Fruit fly (Drosophila melanogaster) whole organism, prepupa: ENCODE measurements around the gene Lam.

Experiments
- Blimp-1 ChIP-seq: fragments of 200-800 bp; sonication (Bioruptor generic); optimal IDR thresholded peaks from 3 replicates; lab custom pipeline; 2017; ENCODE audit warnings: missing biosample characterization, missing genetic modification characterization, mild to moderate bottlenecking, moderate library complexity, missing genetic modification reagents
- CG10631 ChIP-seq: fragments of 200-800 bp; sonication (Bioruptor generic); optimal IDR thresholded peaks from 2 replicates; lab custom pipeline; 2016; ENCODE audit warnings: missing biosample characterization, missing genetic modification characterization
- CG11294 ChIP-seq: fragments of 200-800 bp; sonication (Bioruptor generic); IDR thresholded peaks from 2 replicates; pipeline ENCODE4 v1.3.6; 2022; ENCODE audit warnings: missing biosample characterization, missing genetic modification characterization
- CG11762 ChIP-seq: fragments of 200-800 bp; sonication (Bioruptor generic); optimal IDR thresholded peaks from 3 replicates; lab custom pipeline; 2016; ENCODE audit warnings: missing biosample characterization, missing genetic modification characterization; ENCODE audit not compliant: insufficient read depth
- CG11902 ChIP-seq: fragments of 200-800 bp; sonication (Bioruptor generic); optimal IDR thresholded peaks from 3 replicates; lab custom pipeline; 2016; ENCODE audit warnings: missing biosample characterization, missing genetic modification characterization
- CG15336 ChIP-seq: fragments of 200-800 bp; sonication (Bioruptor generic); IDR thresholded peaks from 2 replicates; pipeline ENCODE4 v1.3.6; 2022; ENCODE audit warnings: missing biosample characterization, missing genetic modification characterization
- CG1621 ChIP-seq: fragments of 200-800 bp; sonication (Bioruptor generic); optimal IDR thresholded peaks from 3 replicates; lab custom pipeline; 2018; ENCODE audit warnings: missing biosample characterization, mild to moderate bottlenecking, missing genetic modification characterization
- CG16779 ChIP-seq: fragments of 200-800 bp; sonication (Bioruptor generic); optimal IDR thresholded peaks from 3 replicates; lab custom pipeline; 2017; ENCODE audit warnings: missing biosample characterization, mild to moderate bottlenecking, missing genetic modification characterization
- CG3032 ChIP-seq: fragments of 200-800 bp; optimal IDR thresholded peaks from 2 replicates; lab custom pipeline; 2019; ENCODE audit warnings: missing biosample characterization, mild to moderate bottlenecking, missing genetic modification characterization, moderate library complexity
- CG31627 ChIP-seq: fragments of 200-800 bp; sonication (Bioruptor generic); optimal IDR thresholded peaks from 3 replicates; lab custom pipeline; 2016; ENCODE audit warnings: missing biosample characterization, missing genetic modification characterization
- CG32006 ChIP-seq: fragments of 200-800 bp; sonication (Bioruptor generic); optimal IDR thresholded peaks from 3 replicates; lab custom pipeline; 2017; ENCODE audit warnings: missing biosample characterization, mild to moderate bottlenecking, missing genetic modification characterization
- CG34406 ChIP-seq: fragments of 200-800 bp; sonication (Bioruptor generic); optimal IDR thresholded peaks from 3 replicates; lab custom pipeline; 2016; ENCODE audit warnings: missing biosample characterization, missing genetic modification characterization
- CG3919 ChIP-seq: fragments of 200-800 bp; sonication (Bioruptor generic); optimal IDR thresholded peaks from 3 replicates; lab custom pipeline; 2016; ENCODE audit warnings: missing biosample characterization, missing genetic modification characterization
- CG4318 ChIP-seq: fragments of 200-800 bp; sonication (Bioruptor generic); optimal IDR thresholded peaks from 3 replicates; lab custom pipeline; 2017; ENCODE audit warnings: missing biosample characterization, mild to moderate bottlenecking, missing genetic modification characterization
- CG6163 ChIP-seq: fragments of 200-800 bp; sonication (Bioruptor generic); IDR thresholded peaks from 3 replicates; pipeline ENCODE4 v1.3.6; 2022; ENCODE audit warnings: missing biosample characterization, missing genetic modification characterization
- CG6276 ChIP-seq: fragments of 200-800 bp; sonication (Bioruptor generic); optimal IDR thresholded peaks from 2 replicates; lab custom pipeline; 2017; ENCODE audit warnings: missing biosample characterization, mild to moderate bottlenecking, missing genetic modification characterization
- CG6808 ChIP-seq: fragments of 200-800 bp; sonication (Bioruptor generic); optimal IDR thresholded peaks from 3 replicates; lab custom pipeline; 2017; ENCODE audit warnings: missing biosample characterization, missing genetic modification characterization, mild to moderate bottlenecking, moderate library complexity, missing genetic modification reagents
- CG6854 ChIP-seq: fragments of 200-800 bp; sonication (Bioruptor generic); optimal IDR thresholded peaks from 2 replicates; lab custom pipeline; 2017; ENCODE audit warnings: missing biosample characterization, mild to moderate bottlenecking, missing genetic modification characterization
- CG7368 ChIP-seq: fragments of 200-800 bp; sonication (Bioruptor generic); optimal IDR thresholded peaks from 3 replicates; lab custom pipeline; 2016; ENCODE audit warnings: missing biosample characterization, missing genetic modification characterization
- CG8119 ChIP-seq: fragments of 200-800 bp; sonication (Bioruptor generic); IDR thresholded peaks from 3 replicates; pipeline ENCODE4 v1.3.6; 2022; ENCODE audit warnings: missing biosample characterization, missing genetic modification characterization
- CG8319 ChIP-seq: fragments of 200-800 bp; sonication (Bioruptor generic); optimal IDR thresholded peaks from 3 replicates; lab custom pipeline; 2016; ENCODE audit warnings: missing biosample characterization, missing genetic modification characterization
- CG8632 ChIP-seq: fragments of 200-800 bp; sonication (Bioruptor generic); optimal IDR thresholded peaks from 3 replicates; lab custom pipeline; 2016; ENCODE audit warnings: missing biosample characterization, missing genetic modification characterization
- CG9139 ChIP-seq: fragments of 200-800 bp; sonication (Bioruptor generic); optimal IDR thresholded peaks from 3 replicates; lab custom pipeline; 2017; ENCODE audit warnings: missing biosample characterization, mild to moderate bottlenecking, missing genetic modification characterization
- Eip78C ChIP-seq: fragments of 200-800 bp; sonication (Bioruptor generic); peaks from one replicate; lab custom pipeline; 2016; ENCODE audit warnings: missing biosample characterization, missing genetic modification characterization
- Eip93F ChIP-seq: fragments of 200-800 bp; sonication (Bioruptor generic); optimal IDR thresholded peaks from 2 replicates; lab custom pipeline; 2016; ENCODE audit warnings: missing biosample characterization, mild to moderate bottlenecking, missing genetic modification characterization
- Ets21C ChIP-seq: fragments of 200-800 bp; sonication (Bioruptor generic); optimal IDR thresholded peaks from 3 replicates; lab custom pipeline; 2016; ENCODE audit warnings: missing biosample characterization, missing genetic modification characterization
- Ets96B ChIP-seq: fragments of 200-800 bp; optimal IDR thresholded peaks from 2 replicates; lab custom pipeline; 2019; ENCODE audit warnings: missing biosample characterization, mild to moderate bottlenecking, missing genetic modification characterization, moderate library complexity
- Gug ChIP-seq: fragments of 200-800 bp; sonication (Bioruptor generic); IDR thresholded peaks from 2 replicates; pipeline ENCODE4 v1.3.6; 2022; ENCODE audit warnings: missing biosample characterization, missing genetic modification characterization
- Hr38 ChIP-seq: sonication (Bioruptor generic); optimal IDR thresholded peaks from 2 replicates; lab custom pipeline; 2016; ENCODE audit warnings: missing biosample characterization, missing genetic modification characterization
- Hr39 ChIP-seq: fragments of 200-800 bp; sonication (Bioruptor generic); optimal IDR thresholded peaks from 2 replicates; lab custom pipeline; 2016; ENCODE audit warnings: missing biosample characterization, missing genetic modification characterization
- Hr4 ChIP-seq: fragments of 200-800 bp; sonication (Bioruptor generic); optimal IDR thresholded peaks from 3 replicates; lab custom pipeline; 2016; ENCODE audit warnings: missing biosample characterization, missing genetic modification characterization
- Lpt ChIP-seq: fragments of 200-800 bp; sonication (Bioruptor generic); optimal IDR thresholded peaks from 3 replicates; lab custom pipeline; 2016; ENCODE audit warnings: missing biosample characterization, missing genetic modification characterization
- Smox ChIP-seq: fragments of 200-800 bp; sonication (Bioruptor generic); optimal IDR thresholded peaks from 3 replicates; lab custom pipeline; 2016; ENCODE audit warnings: missing biosample characterization, missing genetic modification characterization
- Sox102F ChIP-seq: fragments of 200-800 bp; sonication (Bioruptor generic); optimal IDR thresholded peaks from 2 replicates; lab custom pipeline; 2016; ENCODE audit warnings: missing biosample characterization, mild to moderate bottlenecking, missing genetic modification characterization
- Sox14 ChIP-seq: fragments of 200-800 bp; sonication (Bioruptor generic); optimal IDR thresholded peaks from 3 replicates; lab custom pipeline; 2016; ENCODE audit warnings: missing biosample characterization, missing genetic modification characterization
- achi ChIP-seq: fragments of 200-800 bp; sonication (Bioruptor generic); optimal IDR thresholded peaks from 3 replicates; lab custom pipeline; 2016; ENCODE audit warnings: missing biosample characterization, missing genetic modification characterization
- acj6 ChIP-seq: fragments of 200-800 bp; sonication (Bioruptor generic); optimal IDR thresholded peaks from 3 replicates; lab custom pipeline; 2016; ENCODE audit warnings: missing biosample characterization, missing genetic modification characterization
- cyc ChIP-seq: fragments of 200-800 bp; sonication (Bioruptor generic); optimal IDR thresholded peaks from 3 replicates; lab custom pipeline; 2016; ENCODE audit warnings: missing biosample characterization, missing genetic modification characterization
- dac ChIP-seq: fragments of 200-800 bp; sonication (Bioruptor generic); optimal IDR thresholded peaks from 2 replicates; lab custom pipeline; 2017; ENCODE audit warnings: missing biosample characterization, mild to moderate bottlenecking, missing genetic modification characterization
- dsx ChIP-seq: fragments of 200-800 bp; optimal IDR thresholded peaks from 3 replicates; lab custom pipeline; 2019; ENCODE audit warnings: missing biosample characterization, mild to moderate bottlenecking, missing genetic modification characterization, moderate library complexity; ENCODE audit not compliant: poor library complexity, severe bottlenecking
- eg ChIP-seq: fragments of 200-800 bp; sonication (Bioruptor generic); IDR thresholded peaks from 3 replicates; pipeline ENCODE4 v1.3.6; 2022; ENCODE audit warnings: missing biosample characterization, missing genetic modification characterization
- esn ChIP-seq: fragments of 200-800 bp; sonication (Bioruptor generic); optimal IDR thresholded peaks from 2 replicates; lab custom pipeline; 2016; ENCODE audit warnings: missing biosample characterization, mild to moderate bottlenecking, missing genetic modification characterization, moderate library complexity
- fd59A ChIP-seq: fragments of 200-800 bp; sonication (Bioruptor generic); optimal IDR thresholded peaks from 2 replicates; lab custom pipeline; 2017; ENCODE audit warnings: missing biosample characterization, mild to moderate bottlenecking, missing genetic modification characterization, missing genetic modification reagents
- fd85E ChIP-seq: fragments of 200-800 bp; sonication (Bioruptor generic); optimal IDR thresholded peaks from 3 replicates; lab custom pipeline; 2016; ENCODE audit warnings: missing biosample characterization, missing genetic modification characterization
- fkh ChIP-seq: fragments of 200-800 bp; sonication (Bioruptor generic); optimal IDR thresholded peaks from 3 replicates; lab custom pipeline; 2017; ENCODE audit warnings: missing biosample characterization, mild to moderate bottlenecking, missing genetic modification characterization, moderate library complexity
- lz ChIP-seq: fragments of 200-800 bp; sonication (Bioruptor generic); optimal IDR thresholded peaks from 3 replicates; lab custom pipeline; 2016; ENCODE audit warnings: missing biosample characterization, missing genetic modification characterization
- salr ChIP-seq, 2 experiments: fragments of 200-800 bp; sonication (Bioruptor generic); optimal IDR thresholded peaks; 3 replicates each; lab custom pipeline; 2016 to 2018; ENCODE audit warnings: missing biosample characterization in 2 of 2, missing genetic modification characterization in 2 of 2, mild to moderate bottlenecking in 1 of 2
- spab ChIP-seq: fragments of 200-800 bp; sonication (Bioruptor generic); optimal IDR thresholded peaks from 2 replicates; lab custom pipeline; 2017; ENCODE audit warnings: missing biosample characterization, mild to moderate bottlenecking, missing genetic modification characterization, missing genetic modification reagents
- ss ChIP-seq, 2 experiments: fragments of 200-800 bp; sonication (Bioruptor generic); optimal IDR thresholded peaks; 2 replicates in 1 of 2; 3 replicates in 1 of 2; lab custom pipeline; 2017 to 2018; ENCODE audit warnings: mild to moderate bottlenecking in 2 of 2, missing biosample characterization in 2 of 2, missing genetic modification characterization in 2 of 2, moderate library complexity in 1 of 2
- svp ChIP-seq: fragments of 200-800 bp; sonication (Bioruptor generic); peaks from one replicate; lab custom pipeline; 2016; ENCODE audit warnings: missing biosample characterization, missing genetic modification characterization
- topi ChIP-seq: fragments of 200-800 bp; sonication (Bioruptor generic); optimal IDR thresholded peaks from 3 replicates; lab custom pipeline; 2016; ENCODE audit warnings: missing biosample characterization, missing genetic modification characterization
- vri ChIP-seq: fragments of 200-800 bp; sonication (Bioruptor generic); optimal IDR thresholded peaks from 3 replicates; lab custom pipeline; 2016; ENCODE audit warnings: missing biosample characterization, mild to moderate bottlenecking, missing genetic modification characterization

The Lam gene

dm6 chr2L:5567103-5567502 is 24.8 kb downstream of the Lam start:
- TF ChIP-seq svp: peak; percentile 36
- no peak for TF ChIP-seq fd85E (GFP tag; lab: Kevin White, UChicago)
- TF ChIP-seq Eip93F: no peak
- TF ChIP-seq CG15336 (GFP tag; lab: Robert Waterston, UW): peak; percentile 88
- peak; percentile 41 for TF ChIP-seq CG1621 (tag; lab: Kevin White, UChicago)
- no peak for TF ChIP-seq Ets21C
- TF ChIP-seq topi: peak; percentile 10
- peak; percentile 44 for TF ChIP-seq spab (GFP tag; lab: Kevin White, UChicago)
- peak; percentile 58 for TF ChIP-seq Hr4 (GFP tag; lab: Kevin White, UChicago)
- TF ChIP-seq acj6 (GFP tag; lab: Kevin White, UChicago): peak; percentile 52
- TF ChIP-seq achi (GFP tag; lab: Kevin White, UChicago): peak; percentile 37
- peak; percentile 38 for TF ChIP-seq CG3919 (GFP tag; lab: Kevin White, UChicago)
- peak; percentile 12 to 48 for TF ChIP-seq salr (GFP tag; optimal IDR thresholded peaks at IDR 0.05; lab: Kevin White, UChicago)
- no peak for TF ChIP-seq CG3032 (tag; lab: Kevin White, UChicago)
- no peak for TF ChIP-seq Hr39
- TF ChIP-seq CG6854 (GFP tag; lab: Kevin White, UChicago): no peak
- TF ChIP-seq CG11902 (GFP tag; lab: Kevin White, UChicago): no peak
- TF ChIP-seq Gug (GFP tag; lab: Robert Waterston, UW): peak; percentile 77
- peak; percentile 42 for TF ChIP-seq CG8632 (GFP tag; lab: Kevin White, UChicago)
- peak; percentile 2 for TF ChIP-seq CG7368 (GFP tag; lab: Kevin White, UChicago)
- TF ChIP-seq CG9139 (GFP tag; lab: Kevin White, UChicago): peak; percentile 20
- TF ChIP-seq dac (GFP tag; lab: Kevin White, UChicago): no peak
- TF ChIP-seq CG8319 (GFP tag; lab: Kevin White, UChicago): no peak
- TF ChIP-seq Ets96B (tag; lab: Kevin White, UChicago): peak; percentile 68
- peak; percentile 12 for TF ChIP-seq Sox14
- no peak for TF ChIP-seq Hr38
- TF ChIP-seq CG8119 (GFP tag; lab: Robert Waterston, UW): peak; percentile 88
- no peak for TF ChIP-seq CG4318 (GFP tag; lab: Kevin White, UChicago)
- TF ChIP-seq eg (GFP tag; lab: Robert Waterston, UW): peak; percentile 91
- no peak for TF ChIP-seq cyc (GFP tag; lab: Kevin White, UChicago)
- TF ChIP-seq CG6276 (GFP tag; lab: Kevin White, UChicago): peak; percentile 50
- TF ChIP-seq lz (GFP tag; lab: Kevin White, UChicago): no peak
- no peak for TF ChIP-seq esn (GFP tag; lab: Kevin White, UChicago)
- no peak for TF ChIP-seq fkh (GFP tag; lab: Kevin White, UChicago)
- peak; percentile 42 for TF ChIP-seq dsx
- TF ChIP-seq CG32006 (GFP tag; lab: Kevin White, UChicago): peak; percentile 60
- peak; percentile 8 for TF ChIP-seq CG6808 (GFP tag; lab: Kevin White, UChicago)
- TF ChIP-seq Smox (GFP tag; lab: Kevin White, UChicago): no peak
- peak; percentile 52 for TF ChIP-seq CG10631
- TF ChIP-seq Eip78C (GFP tag; lab: Kevin White, UChicago): peak; percentile 72
- TF ChIP-seq Sox102F (GFP tag; lab: Kevin White, UChicago): no peak
- TF ChIP-seq Blimp-1 (GFP tag; lab: Kevin White, UChicago): no peak
- TF ChIP-seq CG11762 (GFP tag; lab: Kevin White, UChicago): peak; percentile 4
- no peak for TF ChIP-seq vri (GFP tag; lab: Kevin White, UChicago)
- no peak for TF ChIP-seq CG16779 (tag; lab: Kevin White, UChicago)
- no peak for TF ChIP-seq CG31627 (GFP tag; lab: Kevin White, UChicago)
- TF ChIP-seq CG6163: peak; percentile 86
- peak; percentile 42 for TF ChIP-seq CG34406
- peak; percentile 77 for TF ChIP-seq CG11294 (GFP tag; lab: Robert Waterston, UW)
- TF ChIP-seq fd59A (GFP tag; lab: Kevin White, UChicago): peak; percentile 19
- peak in 1 of 2 experiments; percentile 21 for TF ChIP-seq ss (GFP tag; optimal IDR thresholded peaks at IDR 0.05; lab: Kevin White, UChicago)
- peak; percentile 60 for TF ChIP-seq Lpt (GFP tag; lab: Kevin White, UChicago)
